Worm (Caenorhabditis elegans): Measurements from ENCODE around the gene F58H7.1.

ce11 chrIV:957820-958219, 22.2 kb upstream of the F58H7.1 start:
- TF ChIP-seq pes-1 (GFP tag; IDR thresholded peaks at IDR 0.05) (no peak), hmbx-1 (tag; optimal IDR thresholded peaks at IDR 0.05) (no peak)

All from whole organism, early embryonic.